Worm (Caenorhabditis elegans) whole organism, mixed stage, embryonic: Measurements from ENCODE around the gene F08H9.4.

Experiments
- ceh-39 ChIP-seq: fragments of 150-350 bp; optimal IDR thresholded peaks from 2 replicates; lab custom pipeline; 2014; ENCODE audit warnings: missing biosample characterization, missing genetic modification characterization
- mab-5 ChIP-seq: fragments of 150-350 bp; optimal IDR thresholded peaks from 2 replicates; lab custom pipeline; 2014; ENCODE audit warnings: missing biosample characterization, missing genetic modification characterization
- nhr-12 ChIP-seq: fragments of 150-350 bp; optimal IDR thresholded peaks from 2 replicates; lab custom pipeline; 2014; ENCODE audit warnings: missing biosample characterization, missing genetic modification characterization
- nhr-76 ChIP-seq: sonication (generic microtip); optimal IDR thresholded peaks from 2 replicates; lab custom pipeline; 2017; ENCODE audit warnings: missing biosample characterization, missing genetic modification characterization
- snpc-4 ChIP-seq: fragments of 150-350 bp; optimal IDR thresholded peaks from 2 replicates; lab custom pipeline; 2014; ENCODE audit warnings: missing biosample characterization, missing genetic modification characterization
- unc-39 ChIP-seq: fragments of 150-350 bp; optimal IDR thresholded peaks from 2 replicates; lab custom pipeline; 2014; ENCODE audit warnings: missing biosample characterization, missing genetic modification characterization
- ztf-11 ChIP-seq: fragments of 150-350 bp; optimal IDR thresholded peaks from 2 replicates; lab custom pipeline; 2014; ENCODE audit warnings: missing biosample characterization, missing genetic modification characterization

DNA sequence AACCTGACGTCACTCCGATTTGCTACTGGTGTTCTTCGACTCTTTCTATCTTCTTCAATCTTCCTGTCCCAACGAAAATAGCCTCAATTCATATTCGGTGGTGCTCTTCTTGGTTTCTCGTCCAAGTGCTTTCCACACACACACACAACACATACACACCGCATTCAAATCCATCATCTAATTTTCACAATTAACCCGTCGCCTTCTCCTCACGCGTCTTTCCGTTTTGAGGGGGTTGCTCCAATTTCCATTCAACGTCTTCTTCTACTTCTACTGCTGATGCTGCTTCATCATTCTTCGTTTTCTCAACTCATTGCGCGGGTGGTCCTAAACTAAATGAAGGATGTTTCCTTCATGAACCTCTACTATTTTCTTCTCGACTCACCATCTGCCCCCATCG lies 26.9 kb upstream of the F08H9.4 start:
- TF ChIP-seq unc-39 (tag; lab: Kevin White, UChicago) (no peak), mab-5 (tag; lab: Kevin White, UChicago) (no peak), ceh-39 (no peak), nhr-12 (no peak), snpc-4 (tag; lab: Kevin White, UChicago) (no peak), nhr-76 (tag; lab: Kevin White, UChicago) (no peak), ztf-11 (tag; lab: Kevin White, UChicago) (no peak)
